Fruit fly (Drosophila melanogaster) whole organism, embryonic: ENCODE results near the gene CG2772.

Experiments used
- Adf1 ChIP-seq: fragments of 200-800 bp; sonication (Bioruptor generic); IDR thresholded peaks from 2 replicates; pipeline ENCODE4 v1.3.6; 2022; ENCODE audit warnings: missing biosample characterization, missing genetic modification characterization
- Aef1 ChIP-seq: fragments of 200-800 bp; sonication (Bioruptor generic); IDR thresholded peaks from 3 replicates; pipeline ENCODE4 v1.3.6; 2022; ENCODE audit warnings: missing biosample characterization, missing genetic modification characterization
- Awh ChIP-seq: fragments of 200-800 bp; sonication (Bioruptor generic); IDR thresholded peaks from 2 replicates; pipeline ENCODE4, ENCODE4 v1.3.6; 2022; ENCODE audit warnings: missing biosample characterization, missing genetic modification characterization
- Blimp-1 ChIP-seq: fragments of 200-800 bp; sonication (Bioruptor generic); optimal IDR thresholded peaks from 3 replicates; lab custom pipeline; 2018; ENCODE audit warnings: missing biosample characterization, missing genetic modification characterization, mild to moderate bottlenecking, moderate library complexity, missing genetic modification reagents
- CG12769 ChIP-seq: fragments of 200-800 bp; sonication (Bioruptor generic); optimal IDR thresholded peaks from 2 replicates; lab custom pipeline; 2019; ENCODE audit warnings: missing biosample characterization, mild to moderate bottlenecking, missing genetic modification characterization, moderate library complexity
- CG13123 ChIP-seq: fragments of 200-800 bp; sonication (Bioruptor generic); optimal IDR thresholded peaks from 2 replicates; lab custom pipeline; 2016; ENCODE audit warnings: missing biosample characterization, missing genetic modification characterization
- CG13287 ChIP-seq: fragments of 200-800 bp; sonication (Bioruptor generic); IDR thresholded peaks from 2 replicates; pipeline ENCODE4 v1.3.6; 2022; ENCODE audit warnings: missing biosample characterization, missing genetic modification characterization; ENCODE audit not compliant: partially characterized antibody
- CG13296 ChIP-seq: fragments of 200-800 bp; sonication (Bioruptor generic); optimal IDR thresholded peaks from 3 replicates; lab custom pipeline; 2018; ENCODE audit warnings: missing biosample characterization, mild to moderate bottlenecking, missing genetic modification characterization
- CG1602 ChIP-seq: fragments of 200-800 bp; sonication (Bioruptor generic); optimal IDR thresholded peaks from 3 replicates; lab custom pipeline; 2016; ENCODE audit warnings: missing biosample characterization, missing genetic modification characterization
- CG17568 ChIP-seq: fragments of 200-800 bp; sonication (Bioruptor generic); optimal IDR thresholded peaks from 2 replicates; lab custom pipeline; 2018; ENCODE audit warnings: missing biosample characterization, mild to moderate bottlenecking, missing genetic modification characterization, moderate library complexity
- CG2199 ChIP-seq: fragments of 200-800 bp; sonication (Bioruptor generic); IDR thresholded peaks from 3 replicates; pipeline ENCODE4 v1.3.6; 2022; ENCODE audit warnings: missing biosample characterization, missing genetic modification characterization
- CG42726 ChIP-seq: fragments of 200-800 bp; sonication (Bioruptor generic); IDR thresholded peaks from 2 replicates; pipeline ENCODE4 v1.3.6; 2022; ENCODE audit warnings: missing biosample characterization, missing genetic modification characterization; ENCODE audit not compliant: partially characterized antibody
- CG4328 ChIP-seq: fragments of 200-800 bp; sonication (Bioruptor generic); optimal IDR thresholded peaks from 3 replicates; lab custom pipeline; 2017; ENCODE audit warnings: missing biosample characterization, missing genetic modification reagents, missing genetic modification characterization
- CG4617 ChIP-seq: fragments of 200-800 bp; sonication (Bioruptor generic); optimal IDR thresholded peaks from 3 replicates; lab custom pipeline; 2016; ENCODE audit warnings: missing biosample characterization, missing genetic modification characterization, borderline replicate concordance
- CG5180 ChIP-seq: fragments of 200-800 bp; sonication (Bioruptor generic); optimal IDR thresholded peaks from 3 replicates; lab custom pipeline; 2017; ENCODE audit warnings: missing biosample characterization, missing genetic modification characterization, mild to moderate bottlenecking, moderate library complexity, missing genetic modification reagents
- CG7745 ChIP-seq: fragments of 200-800 bp; sonication (Bioruptor generic); optimal IDR thresholded peaks from 2 replicates; lab custom pipeline; 2018; ENCODE audit warnings: missing biosample characterization, mild to moderate bottlenecking, missing genetic modification characterization, moderate library complexity
- Deaf1 ChIP-seq: fragments of 200-800 bp; optimal IDR thresholded peaks from 3 replicates; lab custom pipeline; 2019; ENCODE audit warnings: missing biosample characterization, mild to moderate bottlenecking, missing genetic modification characterization, moderate library complexity
- E2f2 ChIP-seq: fragments of 200-800 bp; sonication (Bioruptor generic); IDR thresholded peaks from 2 replicates; pipeline ENCODE4 v1.3.6; 2022; ENCODE audit warnings: missing biosample characterization, missing genetic modification characterization
- Eip74EF ChIP-seq, 2 experiments: fragments of 200-800 bp in 1 of 2; fragments of >200 bp in 1 of 2; sonication (Bioruptor generic) in 1 of 2; optimal IDR thresholded peaks; 2 replicates each; lab custom pipeline; 2017 to 2019; ENCODE audit warnings: missing biosample characterization in 2 of 2, missing genetic modification characterization in 2 of 2, mild to moderate bottlenecking in 1 of 2, moderate library complexity in 1 of 2
- Fer1 ChIP-seq: fragments of 200-800 bp; sonication (Bioruptor generic); optimal IDR thresholded peaks from 2 replicates; lab custom pipeline; 2017; ENCODE audit warnings: missing biosample characterization, mild to moderate bottlenecking, missing genetic modification characterization
- H15 ChIP-seq: fragments of 200-800 bp; sonication (Bioruptor generic); IDR thresholded peaks from 3 replicates; pipeline ENCODE4 v1.3.6; 2022; ENCODE audit warnings: missing biosample characterization, missing genetic modification characterization
- Jarid2 ChIP-seq: fragments of 200-800 bp; sonication (Bioruptor generic); optimal IDR thresholded peaks from 3 replicates; lab custom pipeline; 2017; ENCODE audit warnings: mild to moderate bottlenecking, missing biosample characterization, missing genetic modification reagents, missing genetic modification characterization
- Usf ChIP-seq: fragments of 200-800 bp; sonication (Bioruptor generic); optimal IDR thresholded peaks from 2 replicates; lab custom pipeline; 2017; ENCODE audit warnings: missing genotype, missing biosample characterization, missing genetic modification characterization
- abd-A ChIP-seq: fragments of 200-800 bp; sonication (Bioruptor generic); optimal IDR thresholded peaks from 3 replicates; lab custom pipeline; 2019; ENCODE audit warnings: missing biosample characterization, mild to moderate bottlenecking, missing genetic modification characterization, moderate library complexity
- aop ChIP-seq: fragments of 200-800 bp; sonication (Bioruptor generic); IDR thresholded peaks from 2 replicates; pipeline ENCODE4 v1.3.6; 2022; ENCODE audit warnings: missing biosample characterization, missing genetic modification characterization
- ash1 ChIP-seq: fragments of 200-800 bp; sonication (Bioruptor generic); optimal IDR thresholded peaks from 2 replicates; lab custom pipeline; 2018; ENCODE audit warnings: missing biosample characterization, mild to moderate bottlenecking, missing genetic modification characterization
- bowl ChIP-seq: fragments of 200-800 bp; sonication (Bioruptor generic); IDR thresholded peaks from 2 replicates; pipeline ENCODE4 v1.3.6; 2022; ENCODE audit warnings: missing biosample characterization, missing genetic modification characterization
- chinmo ChIP-seq: fragments of 200-800 bp; sonication (Bioruptor generic); IDR thresholded peaks from 4 replicates; pipeline ENCODE4 v1.3.6; 2022; ENCODE audit warnings: missing biosample characterization, missing genetic modification characterization; ENCODE audit not compliant: partially characterized antibody
- ci ChIP-seq: fragments of 200-800 bp; sonication (Bioruptor generic); IDR thresholded peaks from 3 replicates; pipeline ENCODE4 v1.3.6; 2022; ENCODE audit warnings: missing biosample characterization, missing genetic modification characterization
- crol ChIP-seq: fragments of 200-800 bp; sonication (Bioruptor generic); IDR thresholded peaks from 2 replicates; pipeline ENCODE4 v1.3.6; 2022; ENCODE audit warnings: missing biosample characterization, missing genetic modification characterization
- dpn ChIP-seq, 2 experiments: fragments of 200-800 bp; sonication (Bioruptor generic); optimal IDR thresholded peaks; 3 replicates each; lab custom pipeline; 2016; ENCODE audit warnings: missing biosample characterization in 2 of 2, missing genetic modification characterization in 2 of 2
- esg ChIP-seq: fragments of 200-800 bp; sonication (Bioruptor generic); conservative IDR thresholded peaks from 2 replicates; pipeline ENCODE4 v1.3.6; 2022; ENCODE audit warnings: missing biosample characterization, missing genetic modification characterization
- grn ChIP-seq: fragments of 200-800 bp; sonication (Bioruptor generic); optimal IDR thresholded peaks from 3 replicates; lab custom pipeline; 2017; ENCODE audit warnings: missing biosample characterization, missing genetic modification characterization
- h ChIP-seq: fragments of >200 bp; optimal IDR thresholded peaks from 2 replicates; lab custom pipeline; 2017
- insv ChIP-seq, 2 experiments: fragments of 200-800 bp; sonication (Bioruptor generic); optimal IDR thresholded peaks; 3 replicates each; lab custom pipeline; 2016 to 2018; ENCODE audit warnings: missing biosample characterization in 2 of 2, missing genetic modification characterization in 2 of 2
- lab ChIP-seq: fragments of 200-800 bp; sonication (Bioruptor generic); optimal IDR thresholded peaks from 3 replicates; lab custom pipeline; 2017; ENCODE audit warnings: missing biosample characterization, missing genetic modification characterization, mild to moderate bottlenecking, moderate library complexity, missing genetic modification reagents
- nau ChIP-seq: fragments of 200-800 bp; sonication (Bioruptor generic); optimal IDR thresholded peaks from 3 replicates; lab custom pipeline; 2017; ENCODE audit warnings: missing biosample characterization, mild to moderate bottlenecking, missing genetic modification characterization, missing genetic modification reagents
- onecut ChIP-seq: fragments of 200-800 bp; sonication (Bioruptor generic); IDR thresholded peaks from 2 replicates; pipeline ENCODE4 v1.3.6; 2022; ENCODE audit warnings: missing biosample characterization, missing genetic modification characterization
- pros ChIP-seq: fragments of 200-800 bp; sonication (Bioruptor generic); optimal IDR thresholded peaks from 3 replicates; lab custom pipeline; 2019; ENCODE audit warnings: missing biosample characterization, mild to moderate bottlenecking, missing genetic modification characterization, moderate library complexity
- pzg ChIP-seq: fragments of 200-800 bp; sonication (Bioruptor generic); optimal IDR thresholded peaks from 3 replicates; lab custom pipeline; 2018; ENCODE audit warnings: missing biosample characterization, mild to moderate bottlenecking, missing genetic modification characterization, moderate library complexity
- sd ChIP-seq: fragments of 200-800 bp; sonication (Bioruptor generic); optimal IDR thresholded peaks from 3 replicates; lab custom pipeline; 2018; ENCODE audit warnings: missing biosample characterization, mild to moderate bottlenecking, missing genetic modification characterization, moderate library complexity
- slou ChIP-seq: fragments of 200-800 bp; sonication (Bioruptor generic); optimal IDR thresholded peaks from 3 replicates; lab custom pipeline; 2016; ENCODE audit warnings: missing biosample characterization, missing genetic modification characterization
- sr ChIP-seq: fragments of 200-800 bp; sonication (Bioruptor generic); IDR thresholded peaks from 3 replicates; pipeline ENCODE4 v1.3.6; 2022; ENCODE audit warnings: missing biosample characterization, missing genetic modification characterization
- stc ChIP-seq: fragments of 200-800 bp; sonication (Bioruptor generic); IDR thresholded peaks from 2 replicates; pipeline ENCODE4 v1.3.6; 2022; ENCODE audit warnings: missing biosample characterization, missing genetic modification characterization
- vvl ChIP-seq: fragments of 200-800 bp; sonication (Bioruptor generic); IDR thresholded peaks from 2 replicates; pipeline ENCODE4 v1.3.6; 2022; ENCODE audit warnings: missing biosample characterization, missing genetic modification characterization
- z ChIP-seq: fragments of 200-800 bp; sonication (Bioruptor generic); IDR thresholded peaks from 3 replicates; pipeline ENCODE4 v1.3.6; 2022; ENCODE audit warnings: missing biosample characterization, missing genetic modification characterization
- zen2 ChIP-seq: fragments of 200-800 bp; sonication (Bioruptor generic); IDR thresholded peaks from 3 replicates; pipeline ENCODE4 v1.3.6; 2022; ENCODE audit warnings: missing biosample characterization, missing genetic modification characterization; ENCODE audit not compliant: partially characterized antibody

Gene CG2772

dm6 chr2L:3417613-3418012 is 28.2 kb upstream of the CG2772 start:
- TF ChIP-seq chinmo = 0 out of 4 replicates have a peak, but pooled peaks have one; percentile 33
- TF ChIP-seq Blimp-1 (GFP tag; lab: Kevin White, UChicago) = peak; percentile 45
- peak; percentile 76 for TF ChIP-seq z (GFP tag; lab: Robert Waterston, UW)
- no peak for TF ChIP-seq CG13296 (GFP tag; lab: Kevin White, UChicago)
- peak; percentile 33 for TF ChIP-seq sd (tag; lab: Kevin White, UChicago)
- peak; percentile 80 for TF ChIP-seq abd-A (tag; lab: Kevin White, UChicago)
- peak; percentile 44 for TF ChIP-seq vvl (GFP tag; lab: Robert Waterston, UW)
- TF ChIP-seq H15 = no peak
- 0 out of 2 replicates have a peak, but pooled peaks have one; percentile 8 for TF ChIP-seq crol (GFP tag; lab: Robert Waterston, UW)
- peak; percentile 76 for TF ChIP-seq pros (GFP tag; lab: Kevin White, UChicago)
- peak; percentile 87 for TF ChIP-seq CG7745 (tag; lab: Kevin White, UChicago)
- peak; percentile 29; the same call in 1 of the 2 replicates for TF ChIP-seq Awh (GFP tag; lab: Robert Waterston, UW)
- no peak for TF ChIP-seq CG1602 (GFP tag; lab: Kevin White, UChicago)
- TF ChIP-seq CG12769 (tag; lab: Kevin White, UChicago) = peak; percentile 81
- no peak for TF ChIP-seq slou
- TF ChIP-seq, all 482 proteins: peak for 11

DNA sequence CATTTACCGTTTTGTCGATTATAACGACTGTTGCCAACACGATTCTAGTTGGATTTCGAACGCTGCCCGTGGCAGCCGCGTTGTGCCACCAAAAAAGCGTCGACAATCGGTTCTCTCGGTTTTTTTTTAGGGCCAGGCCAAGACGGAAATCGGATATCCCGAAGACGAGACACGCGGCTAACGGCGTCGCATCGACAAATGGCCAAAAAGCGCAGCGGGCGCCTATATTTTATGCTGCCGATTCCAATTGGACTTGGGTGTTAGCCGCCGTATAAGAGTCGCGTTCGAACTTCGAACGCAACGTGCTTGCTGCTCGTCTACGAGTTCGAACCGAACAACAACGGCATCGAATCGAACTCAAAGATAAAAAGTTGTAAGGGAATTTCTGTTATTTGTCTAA is 23.0 kb upstream of the CG2772 start:
- peak; percentile 2 for TF ChIP-seq lab (GFP tag; lab: Kevin White, UChicago)
- TF ChIP-seq onecut (GFP tag; lab: Robert Waterston, UW) = 0 out of 2 replicates have a peak, but pooled peaks have one; percentile 19
- TF ChIP-seq zen2 (GFP tag; lab: Robert Waterston, UW) = 0 out of 3 replicates have a peak, but pooled peaks have one; percentile 25
- no peak for TF ChIP-seq CG4617 (GFP tag; lab: Kevin White, UChicago)
- TF ChIP-seq E2f2 (GFP tag; lab: Robert Waterston, UW) = peak; percentile 12; the same call in 1 of the 2 replicates
- peak; percentile 18 for TF ChIP-seq Fer1
- TF ChIP-seq CG13287 (GFP tag; lab: Robert Waterston, UW) = peak; percentile 28; the same call in 1 of the 2 replicates
- no peak for TF ChIP-seq bowl (GFP tag; lab: Robert Waterston, UW)
- no peak for TF ChIP-seq esg (GFP tag; lab: Robert Waterston, UW)
- TF ChIP-seq insv (GFP tag; optimal IDR thresholded peaks at IDR 0.05; lab: Kevin White, UChicago) = peak in 1 of 2 experiments; percentile 87
- 0 out of 2 replicates have a peak, but pooled peaks have one; percentile 25 for TF ChIP-seq aop (GFP tag; lab: Robert Waterston, UW)
- TF ChIP-seq ci (GFP tag; lab: Robert Waterston, UW) = peak; percentile 56; the same call in 2 of the 3 replicates
- 0 out of 3 replicates have a peak, but pooled peaks have one; percentile 16 for TF ChIP-seq CG2199 (GFP tag; lab: Robert Waterston, UW)
- TF ChIP-seq Jarid2 = peak; percentile 78
- TF ChIP-seq CG5180 = peak; percentile 98
- no peak for TF ChIP-seq dpn (GFP tag; optimal IDR thresholded peaks at IDR 0.05; lab: Kevin White, UChicago)
- TF ChIP-seq CG4328 (GFP tag; lab: Kevin White, UChicago) = no peak
- TF ChIP-seq Eip74EF (GFP tag; optimal IDR thresholded peaks at IDR 0.05; lab: Kevin White, UChicago) = peak in 1 of 2 experiments; percentile 26
- TF ChIP-seq nau = peak; percentile 4
- TF ChIP-seq h (lab: Kevin White, UChicago) = no peak
- TF ChIP-seq CG17568 = peak; percentile 26
- TF ChIP-seq sr = 0 out of 3 replicates have a peak, but pooled peaks have one; percentile 17
- no peak for TF ChIP-seq CG13123
- TF ChIP-seq ash1 (GFP tag; lab: Kevin White, UChicago) = no peak
- 0 out of 2 replicates have a peak, but pooled peaks have one; percentile 10 for TF ChIP-seq CG42726
- no peak for TF ChIP-seq Aef1 (GFP tag; lab: Robert Waterston, UW)
- TF ChIP-seq stc = peak; percentile 42; the same call in 1 of the 2 replicates
- TF ChIP-seq chinmo = peak; percentile 85; the same call in 2 of the 4 replicates
- peak; percentile 49; the same call in 1 of the 2 replicates for TF ChIP-seq vvl (GFP tag; lab: Robert Waterston, UW)
- no peak for TF ChIP-seq grn (GFP tag; lab: Kevin White, UChicago)
- TF ChIP-seq Usf (GFP tag; lab: Kevin White, UChicago) = no peak
- TF ChIP-seq pzg = no peak
- peak; percentile 49; the same call in 1 of the 2 replicates for TF ChIP-seq Adf1
- peak; percentile 42 for TF ChIP-seq Deaf1 (tag; lab: Kevin White, UChicago)
